Fruit fly (Drosophila melanogaster) whole organism, embryonic: ENCODE results near the gene Rad9.
A peak's percentile ranks its signal among the peaks of the same experiment; 100 is the strongest.

Source experiments
- BEAF-32 ChIP-seq: fragments of 200-800 bp; sonication (Bioruptor generic); optimal IDR thresholded peaks from 3 replicates; lab custom pipeline; 2017; ENCODE audit warnings: missing biosample characterization, missing genetic modification characterization, mild to moderate bottlenecking, moderate library complexity, missing genetic modification reagents
- Bgb ChIP-seq: fragments of 200-800 bp; sonication (Bioruptor generic); IDR thresholded peaks from 2 replicates; pipeline ENCODE4 v1.3.6; 2022; ENCODE audit warnings: missing biosample characterization, missing genetic modification characterization; ENCODE audit not compliant: partially characterized antibody
- CG10274 ChIP-seq: fragments of 200-800 bp; sonication (Bioruptor generic); optimal IDR thresholded peaks from 3 replicates; lab custom pipeline; 2017; ENCODE audit warnings: missing biosample characterization, mild to moderate bottlenecking, missing genetic modification characterization
- CG10321 ChIP-seq: fragments of 200-800 bp; sonication (Bioruptor generic); IDR thresholded peaks from 2 replicates; pipeline ENCODE4 v1.3.6; 2022; ENCODE audit warnings: missing biosample characterization, missing genetic modification characterization
- CG10565 ChIP-seq: fragments of 200-800 bp; sonication (Bioruptor generic); optimal IDR thresholded peaks from 3 replicates; lab custom pipeline; 2016; ENCODE audit warnings: missing biosample characterization, mild to moderate bottlenecking, missing genetic modification characterization
- CG1233 ChIP-seq: fragments of 200-800 bp; sonication (Bioruptor generic); optimal IDR thresholded peaks from 4 replicates; lab custom pipeline; 2018; ENCODE audit warnings: missing biosample characterization, mild to moderate bottlenecking, missing genetic modification characterization
- CG17328 ChIP-seq: fragments of 200-800 bp; sonication (Bioruptor generic); IDR thresholded peaks from 2 replicates; pipeline ENCODE4 v1.3.6; 2022; ENCODE audit warnings: missing biosample characterization, missing genetic modification characterization
- CG17568 ChIP-seq: fragments of 200-800 bp; sonication (Bioruptor generic); optimal IDR thresholded peaks from 2 replicates; lab custom pipeline; 2018; ENCODE audit warnings: missing biosample characterization, mild to moderate bottlenecking, missing genetic modification characterization, moderate library complexity
- CG17802 ChIP-seq: fragments of 200-800 bp; sonication (Bioruptor generic); optimal IDR thresholded peaks from 2 replicates; lab custom pipeline; 2018; ENCODE audit warnings: missing biosample characterization, mild to moderate bottlenecking, missing genetic modification characterization, moderate library complexity
- CG1832 ChIP-seq: fragments of 200-800 bp; sonication (Bioruptor generic); optimal IDR thresholded peaks from 2 replicates; lab custom pipeline; 2017; ENCODE audit warnings: missing biosample characterization, mild to moderate bottlenecking, missing genetic modification characterization, inconsistent platforms
- CG2199 ChIP-seq: fragments of 200-800 bp; sonication (Bioruptor generic); IDR thresholded peaks from 3 replicates; pipeline ENCODE4 v1.3.6; 2022; ENCODE audit warnings: missing biosample characterization, missing genetic modification characterization
- CG31365 ChIP-seq: fragments of 200-800 bp; sonication (Bioruptor generic); optimal IDR thresholded peaks from 2 replicates; lab custom pipeline; 2018; ENCODE audit warnings: missing biosample characterization, mild to moderate bottlenecking, missing genetic modification characterization
- CG33213 ChIP-seq: fragments of 200-800 bp; sonication (Bioruptor generic); optimal IDR thresholded peaks from 3 replicates; lab custom pipeline; 2016; ENCODE audit warnings: missing biosample characterization, missing genetic modification characterization
- CG33557 ChIP-seq: fragments of 200-800 bp; sonication (Bioruptor generic); optimal IDR thresholded peaks from 2 replicates; lab custom pipeline; 2019; ENCODE audit warnings: missing biosample characterization, mild to moderate bottlenecking, missing genetic modification characterization, moderate library complexity
- CG3847 ChIP-seq: fragments of 200-800 bp; sonication (Bioruptor generic); IDR thresholded peaks from 2 replicates; pipeline ENCODE4 v1.3.6; 2022; ENCODE audit warnings: missing biosample characterization, missing genetic modification characterization
- CG4424 ChIP-seq: fragments of 200-800 bp; sonication (Bioruptor generic); optimal IDR thresholded peaks from 3 replicates; lab custom pipeline; 2016; ENCODE audit warnings: missing biosample characterization, missing genetic modification characterization
- CG6175 ChIP-seq: fragments of 200-800 bp; sonication (Bioruptor generic); IDR thresholded peaks from 3 replicates; pipeline ENCODE4 v1.3.6; 2022; ENCODE audit warnings: missing biosample characterization, missing genetic modification characterization
- CG6683 ChIP-seq: fragments of 200-800 bp; sonication (Bioruptor generic); optimal IDR thresholded peaks from 2 replicates; lab custom pipeline; 2017; ENCODE audit warnings: missing biosample characterization, mild to moderate bottlenecking, missing genetic modification characterization, missing genetic modification reagents
- CG6813 ChIP-seq: fragments of 200-800 bp; sonication (Bioruptor generic); optimal IDR thresholded peaks from 2 replicates; lab custom pipeline; 2017; ENCODE audit warnings: missing biosample characterization, missing genetic modification characterization, mild to moderate bottlenecking, moderate library complexity, missing genetic modification reagents
- Camta ChIP-seq: fragments of 200-800 bp; sonication (Bioruptor generic); optimal IDR thresholded peaks from 2 replicates; lab custom pipeline; 2016; ENCODE audit warnings: missing biosample characterization, missing genetic modification characterization
- HHEX ChIP-seq: fragments of 200-800 bp; sonication (Bioruptor generic); optimal IDR thresholded peaks from 3 replicates; lab custom pipeline; 2017; ENCODE audit warnings: missing biosample characterization, mild to moderate bottlenecking, missing genetic modification characterization, missing genetic modification reagents
- HLHmδ ChIP-seq: fragments of 200-800 bp; sonication (Bioruptor generic); optimal IDR thresholded peaks from 2 replicates; lab custom pipeline; 2018; ENCODE audit warnings: missing biosample characterization, mild to moderate bottlenecking, missing genetic modification characterization, moderate library complexity
- Hand ChIP-seq: fragments of 200-800 bp; sonication (Bioruptor generic); optimal IDR thresholded peaks from 2 replicates; lab custom pipeline; 2017; ENCODE audit warnings: mild to moderate bottlenecking, missing biosample characterization, missing genetic modification reagents, missing genetic modification characterization
- HmgD ChIP-seq: fragments of 200-800 bp; sonication (Bioruptor generic); optimal IDR thresholded peaks from 3 replicates; lab custom pipeline; 2016; ENCODE audit warnings: missing biosample characterization, missing genetic modification characterization
- Hmx ChIP-seq: fragments of 200-800 bp; sonication (Bioruptor generic); optimal IDR thresholded peaks from 2 replicates; lab custom pipeline; 2016; ENCODE audit warnings: missing biosample characterization, missing genetic modification characterization
- Jarid2 ChIP-seq: fragments of 200-800 bp; sonication (Bioruptor generic); optimal IDR thresholded peaks from 3 replicates; lab custom pipeline; 2017; ENCODE audit warnings: mild to moderate bottlenecking, missing biosample characterization, missing genetic modification reagents, missing genetic modification characterization
- MESR4 ChIP-seq: fragments of 200-800 bp; sonication (Bioruptor generic); optimal IDR thresholded peaks from 2 replicates; lab custom pipeline; 2018; ENCODE audit warnings: missing biosample characterization, mild to moderate bottlenecking, missing genetic modification characterization, moderate library complexity
- Meics ChIP-seq: fragments of 200-800 bp; sonication (Bioruptor generic); optimal IDR thresholded peaks from 2 replicates; lab custom pipeline; 2017; ENCODE audit warnings: missing biosample characterization, mild to moderate bottlenecking, missing genetic modification characterization
- Nf-YB ChIP-seq: fragments of 200-800 bp; sonication (Bioruptor generic); optimal IDR thresholded peaks from 3 replicates; lab custom pipeline; 2019; ENCODE audit warnings: missing biosample characterization, mild to moderate bottlenecking, missing genetic modification characterization, moderate library complexity
- Scr ChIP-seq: fragments of 200-800 bp; sonication (Bioruptor generic); IDR thresholded peaks from 2 replicates; pipeline ENCODE4 v1.3.6; 2022; ENCODE audit warnings: missing biosample characterization, missing genetic modification characterization; ENCODE audit not compliant: partially characterized antibody
- Xrp1 ChIP-seq: fragments of 200-800 bp; sonication (Bioruptor generic); IDR thresholded peaks from 2 replicates; pipeline ENCODE4 v1.3.6; 2022; ENCODE audit warnings: missing biosample characterization, missing genetic modification characterization
- bbx ChIP-seq: fragments of 200-800 bp; sonication (Bioruptor generic); IDR thresholded peaks from 2 replicates; pipeline ENCODE4 v1.3.6; 2022; ENCODE audit warnings: missing biosample characterization, missing genetic modification characterization; ENCODE audit not compliant: partially characterized antibody
- cwo ChIP-seq: fragments of 200-800 bp; sonication (Bioruptor generic); optimal IDR thresholded peaks from 3 replicates; lab custom pipeline; 2017; ENCODE audit warnings: missing biosample characterization, missing genetic modification characterization, mild to moderate bottlenecking, moderate library complexity, missing genetic modification reagents
- dan ChIP-seq: fragments of 200-800 bp; sonication (Bioruptor generic); IDR thresholded peaks from 2 replicates; pipeline ENCODE4 v1.3.6; 2022; ENCODE audit warnings: missing biosample characterization, missing genetic modification characterization
- eve ChIP-seq, 2 experiments: fragments of >200 bp; optimal IDR thresholded peaks; 2 replicates each; lab custom pipeline; 2017; ENCODE audit warnings: missing biosample characterization in 2 of 2, missing genetic modification characterization in 2 of 2
- ewg ChIP-seq: fragments of 200-800 bp; sonication (Bioruptor generic); optimal IDR thresholded peaks from 3 replicates; lab custom pipeline; 2017; ENCODE audit warnings: mild to moderate bottlenecking, missing biosample characterization, missing genetic modification reagents, missing genetic modification characterization
- jumu ChIP-seq: fragments of 200-800 bp; sonication (Bioruptor generic); optimal IDR thresholded peaks from 3 replicates; lab custom pipeline; 2016; ENCODE audit warnings: missing biosample characterization, missing genetic modification characterization
- lab ChIP-seq: fragments of 200-800 bp; sonication (Bioruptor generic); optimal IDR thresholded peaks from 3 replicates; lab custom pipeline; 2017; ENCODE audit warnings: missing biosample characterization, missing genetic modification characterization, mild to moderate bottlenecking, moderate library complexity, missing genetic modification reagents
- lbe ChIP-seq: fragments of 200-800 bp; sonication (Bioruptor generic); optimal IDR thresholded peaks from 2 replicates; lab custom pipeline; 2016; ENCODE audit warnings: missing biosample characterization, mild to moderate bottlenecking, missing genetic modification characterization
- nau ChIP-seq: fragments of 200-800 bp; sonication (Bioruptor generic); optimal IDR thresholded peaks from 3 replicates; lab custom pipeline; 2017; ENCODE audit warnings: missing biosample characterization, mild to moderate bottlenecking, missing genetic modification characterization, missing genetic modification reagents
- odd ChIP-seq: fragments of 200-800 bp; sonication (Bioruptor generic); optimal IDR thresholded peaks from 2 replicates; lab custom pipeline; 2017; ENCODE audit warnings: missing biosample characterization, mild to moderate bottlenecking, missing genetic modification characterization
- p53 ChIP-seq: fragments of 200-800 bp; sonication (Bioruptor generic); optimal IDR thresholded peaks from 2 replicates; lab custom pipeline; 2016; ENCODE audit warnings: missing biosample characterization, missing genetic modification characterization
- pfk ChIP-seq: fragments of 200-800 bp; sonication (Bioruptor generic); optimal IDR thresholded peaks from 2 replicates; lab custom pipeline; 2018; ENCODE audit warnings: missing biosample characterization, mild to moderate bottlenecking, missing genetic modification characterization, moderate library complexity
- phol ChIP-seq: fragments of 200-800 bp; sonication (Bioruptor generic); optimal IDR thresholded peaks from 3 replicates; lab custom pipeline; 2018; ENCODE audit warnings: missing biosample characterization, mild to moderate bottlenecking, missing genetic modification characterization, moderate library complexity
- pros ChIP-seq: fragments of 200-800 bp; sonication (Bioruptor generic); optimal IDR thresholded peaks from 3 replicates; lab custom pipeline; 2019; ENCODE audit warnings: missing biosample characterization, mild to moderate bottlenecking, missing genetic modification characterization, moderate library complexity
- pzg ChIP-seq: fragments of 200-800 bp; sonication (Bioruptor generic); optimal IDR thresholded peaks from 3 replicates; lab custom pipeline; 2018; ENCODE audit warnings: missing biosample characterization, mild to moderate bottlenecking, missing genetic modification characterization, moderate library complexity
- sens ChIP-seq: fragments of 200-800 bp; sonication (Bioruptor generic); peaks from one replicate; lab custom pipeline; 2016; ENCODE audit warnings: missing biosample characterization, missing genetic modification characterization
- seq ChIP-seq: fragments of 200-800 bp; sonication (Bioruptor generic); IDR thresholded peaks from 2 replicates; pipeline ENCODE4 v1.3.6; 2022; ENCODE audit warnings: missing biosample characterization, missing genetic modification characterization
- tll ChIP-seq, 2 experiments: fragments of 200-800 bp in 1 of 2; fragments of >200 bp in 1 of 2; sonication (Bioruptor generic) in 1 of 2; optimal IDR thresholded peaks; 2 replicates each; lab custom pipeline; 2017 to 2019; ENCODE audit warnings: missing biosample characterization in 2 of 2, missing genetic modification characterization in 2 of 2, mild to moderate bottlenecking in 1 of 2, moderate library complexity in 1 of 2

Gene Rad9

DNA sequence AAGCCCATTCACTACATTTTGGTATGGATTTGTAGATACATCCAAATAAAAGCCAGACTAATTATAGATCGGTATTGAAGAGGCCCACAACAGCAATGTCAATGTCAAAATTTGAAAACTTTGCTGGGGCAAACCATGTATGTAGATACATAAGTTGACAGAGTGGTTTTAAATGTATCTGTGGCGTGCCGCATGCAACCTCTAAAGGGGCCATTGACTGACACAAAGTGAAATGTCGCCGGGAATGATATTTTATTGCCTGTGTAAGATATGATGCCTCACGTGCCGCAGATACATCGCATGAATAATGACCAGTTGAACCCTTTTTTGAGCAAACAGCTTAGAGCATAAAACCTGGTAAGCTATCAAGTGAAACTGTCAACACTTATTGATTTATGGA lies 39.6 kb downstream of the Rad9 start (continued):
- no peak for TF ChIP-seq BEAF-32 (GFP tag; lab: Kevin White, UChicago)
- 0 out of 2 replicates have a peak, but pooled peaks have one; percentile 6 for TF ChIP-seq Bgb (GFP tag; lab: Robert Waterston, UW)
- no peak for TF ChIP-seq Nf-YB (GFP tag; lab: Kevin White, UChicago)
- TF ChIP-seq CG17802 (tag; lab: Kevin White, UChicago): no peak
- TF ChIP-seq Hmx: no peak
- peak; percentile 55 for TF ChIP-seq cwo
- TF ChIP-seq CG10565 (GFP tag; lab: Kevin White, UChicago): no peak
- TF ChIP-seq bbx (GFP tag; lab: Robert Waterston, UW): 0 out of 2 replicates have a peak, but pooled peaks have one; percentile 24
- TF ChIP-seq CG6813 (GFP tag; lab: Kevin White, UChicago): peak; percentile 39
- no peak for TF ChIP-seq HmgD (GFP tag; lab: Kevin White, UChicago)
- no peak for TF ChIP-seq phol
- no peak for TF ChIP-seq CG17328
- peak; percentile 55; the same call in 2 of the 3 replicates for TF ChIP-seq CG2199 (GFP tag; lab: Robert Waterston, UW)
- no peak for TF ChIP-seq ewg (GFP tag; lab: Kevin White, UChicago)
- peak; percentile 41 for TF ChIP-seq HLHmδ (GFP tag; lab: Kevin White, UChicago)

DNA sequence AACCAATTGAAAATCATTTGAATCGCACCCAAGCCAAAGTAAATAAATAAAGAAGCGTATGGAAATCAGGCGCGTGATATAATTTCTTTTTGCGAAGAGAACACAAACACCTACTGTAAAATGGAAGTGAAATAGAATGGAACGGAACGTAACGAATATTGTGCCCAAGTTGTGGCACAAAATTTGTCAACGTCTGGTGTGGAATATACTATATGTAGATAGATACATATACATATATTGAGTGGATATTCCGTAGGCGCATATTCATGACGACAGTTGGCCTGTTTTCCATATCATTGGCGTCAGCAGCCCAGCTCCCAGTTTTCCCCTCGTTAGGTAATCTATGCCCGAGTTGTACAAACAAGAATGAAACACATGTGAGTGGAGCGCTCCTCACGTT lies 40.2 kb downstream of the Rad9 start:
- TF ChIP-seq CG33213 (GFP tag; lab: Kevin White, UChicago) (no peak), CG1233 (GFP tag; lab: Kevin White, UChicago) (no peak), Jarid2 (no peak), HHEX (GFP tag; lab: Kevin White, UChicago) (no peak), Xrp1 (no peak), Meics (GFP tag; lab: Kevin White, UChicago) (no peak), CG3847 (GFP tag; lab: Robert Waterston, UW) (no peak), CG6175 (GFP tag; lab: Robert Waterston, UW) (no peak), MESR4 (GFP tag; lab: Kevin White, UChicago) (no peak), CG31365 (tag; lab: Kevin White, UChicago) (no peak), Scr (GFP tag; lab: Robert Waterston, UW) (no peak), CG33557 (no peak), sens (GFP tag; lab: Kevin White, UChicago) (peak; percentile 25), p53 (GFP tag; lab: Kevin White, UChicago) (no peak), dan (GFP tag; lab: Robert Waterston, UW) (no peak), pfk (GFP tag; lab: Kevin White, UChicago) (peak; percentile 21), CG4424 (GFP tag; lab: Kevin White, UChicago) (no peak), CG6683 (no peak), CG17568 (no peak), lab (GFP tag; lab: Kevin White, UChicago) (no peak), nau (GFP tag; lab: Kevin White, UChicago) (no peak), eve (GFP tag; optimal IDR thresholded peaks at IDR 0.05; lab: Kevin White, UChicago) (peak in 1 of 2 experiments; percentile 52), jumu (GFP tag; lab: Kevin White, UChicago) (no peak), pzg (GFP tag; lab: Kevin White, UChicago) (no peak), CG1832 (GFP tag; lab: Kevin White, UChicago) (no peak), seq (no peak), Hand (GFP tag; lab: Kevin White, UChicago) (no peak), Camta (GFP tag; lab: Kevin White, UChicago) (no peak), tll (GFP tag; optimal IDR thresholded peaks at IDR 0.05; lab: Kevin White, UChicago) (no peak), odd (GFP tag; lab: Kevin White, UChicago) (no peak), CG10321 (GFP tag; lab: Robert Waterston, UW) (no peak), CG10274 (GFP tag; lab: Kevin White, UChicago) (no peak), lbe (no peak), pros (GFP tag; lab: Kevin White, UChicago) (no peak)
